Worm (Caenorhabditis elegans): ENCODE results near the gene F27E5.3.

F27E5.3 gene

DNA sequence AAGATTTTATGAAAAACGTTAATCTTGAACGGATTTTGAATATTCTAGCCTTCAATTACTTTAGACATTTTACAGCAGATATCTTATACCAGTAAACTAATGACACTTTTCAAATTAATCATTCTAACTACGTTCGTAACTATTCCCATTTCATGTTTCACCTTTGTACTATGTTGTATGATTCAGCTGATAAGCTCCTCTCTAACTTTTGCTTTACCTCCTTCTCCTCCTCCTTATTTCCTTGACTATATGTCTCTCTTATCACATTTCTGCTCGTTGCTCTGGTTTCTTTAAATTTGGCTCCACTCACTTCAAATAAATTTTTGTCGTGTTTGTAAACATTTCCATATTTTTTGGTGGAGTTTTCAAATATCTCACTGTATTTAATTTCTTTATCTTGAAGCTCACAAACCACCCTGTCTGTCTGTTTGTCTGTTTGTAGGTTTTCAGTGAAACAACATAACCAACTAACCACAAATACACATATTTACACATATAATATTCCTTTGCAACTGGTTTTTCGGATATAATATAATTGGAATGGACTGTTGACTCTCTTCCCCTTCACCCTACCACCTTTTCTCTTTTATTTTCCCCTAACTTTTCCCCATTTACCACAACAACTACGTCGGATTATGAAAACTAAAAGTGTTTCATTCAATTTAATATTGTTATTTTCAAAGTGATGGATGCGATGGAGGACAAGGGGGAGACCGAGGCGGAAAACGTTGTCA lies 49.6 kb downstream of the F27E5.3 start, which contains the start of gene lact-2:
lact-2 (plus strand) TSS at position 684 of the 734 bp plus-strand sequence.
- TF ChIP-seq elt-4 (tag; optimal IDR thresholded peaks at IDR 0.05) = no peak
- no peak for TF ChIP-seq ama-1 (optimal IDR thresholded peaks at IDR 0.05)
- TF ChIP-seq ets-4 (tag; optimal IDR thresholded peaks at IDR 0.05) = no peak
- no peak for TF ChIP-seq ceh-22 (tag; optimal IDR thresholded peaks at IDR 0.05)
- no peak for TF ChIP-seq sox-2 (GFP tag; IDR thresholded peaks at IDR 0.05)
- no peak for TF ChIP-seq syd-9 (tag; optimal IDR thresholded peaks at IDR 0.05)
- no peak for TF ChIP-seq nhr-232 (tag; optimal IDR thresholded peaks at IDR 0.05)
- no peak for TF ChIP-seq ceh-9 (tag; optimal IDR thresholded peaks at IDR 0.05)
- TF ChIP-seq pros-1 (tag; optimal IDR thresholded peaks at IDR 0.05) = no peak
- TF ChIP-seq ceh-2 (tag; optimal IDR thresholded peaks at IDR 0.05) = no peak
- TF ChIP-seq ref-2 (tag; optimal IDR thresholded peaks at IDR 0.05) = no peak
- no peak for TF ChIP-seq tbx-2 (tag; optimal IDR thresholded peaks at IDR 0.05)
- no peak for TF ChIP-seq K02D7.2 (tag; optimal IDR thresholded peaks at IDR 0.05)
- no peak for TF ChIP-seq pag-3 (tag; optimal IDR thresholded peaks at IDR 0.05; ENCODE audit: borderline replicate concordance)
- TF ChIP-seq tbx-7 (tag; optimal IDR thresholded peaks at IDR 0.05) = no peak
- no peak for TF ChIP-seq fax-1 (tag; optimal IDR thresholded peaks at IDR 0.05)
- no peak for TF ChIP-seq ceh-48 (tag; optimal IDR thresholded peaks at IDR 0.05)
- no peak for TF ChIP-seq che-1 (tag; optimal IDR thresholded peaks at IDR 0.05)
- TF ChIP-seq C08G9.2 (tag; optimal IDR thresholded peaks at IDR 0.05) = no peak

DNA sequence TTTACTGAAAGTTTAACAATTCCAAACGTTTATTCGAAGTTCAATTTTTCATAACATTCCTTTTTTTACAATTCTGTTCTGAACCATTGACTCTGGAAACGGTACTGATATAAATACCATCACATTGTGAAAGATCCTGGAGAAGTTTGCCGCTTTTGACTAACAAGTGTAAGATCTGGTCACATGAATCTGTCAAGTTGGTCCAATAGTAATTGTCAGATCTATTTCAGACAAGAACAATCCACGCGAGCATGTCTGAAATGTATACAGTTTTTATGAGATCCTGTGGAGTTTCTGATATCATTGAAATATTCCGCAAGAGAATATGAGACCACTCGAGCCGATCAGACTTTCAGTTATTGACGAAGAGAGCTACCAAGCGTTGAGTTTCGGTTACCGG lies 50.9 kb downstream of the F27E5.3 start:
- TF ChIP-seq zip-5 (tag; optimal IDR thresholded peaks at IDR 0.05) = no peak
